Fruit fly (Drosophila melanogaster): Measurements from ENCODE around the gene Gyc89Db.

Gene Gyc89Db

DNA sequence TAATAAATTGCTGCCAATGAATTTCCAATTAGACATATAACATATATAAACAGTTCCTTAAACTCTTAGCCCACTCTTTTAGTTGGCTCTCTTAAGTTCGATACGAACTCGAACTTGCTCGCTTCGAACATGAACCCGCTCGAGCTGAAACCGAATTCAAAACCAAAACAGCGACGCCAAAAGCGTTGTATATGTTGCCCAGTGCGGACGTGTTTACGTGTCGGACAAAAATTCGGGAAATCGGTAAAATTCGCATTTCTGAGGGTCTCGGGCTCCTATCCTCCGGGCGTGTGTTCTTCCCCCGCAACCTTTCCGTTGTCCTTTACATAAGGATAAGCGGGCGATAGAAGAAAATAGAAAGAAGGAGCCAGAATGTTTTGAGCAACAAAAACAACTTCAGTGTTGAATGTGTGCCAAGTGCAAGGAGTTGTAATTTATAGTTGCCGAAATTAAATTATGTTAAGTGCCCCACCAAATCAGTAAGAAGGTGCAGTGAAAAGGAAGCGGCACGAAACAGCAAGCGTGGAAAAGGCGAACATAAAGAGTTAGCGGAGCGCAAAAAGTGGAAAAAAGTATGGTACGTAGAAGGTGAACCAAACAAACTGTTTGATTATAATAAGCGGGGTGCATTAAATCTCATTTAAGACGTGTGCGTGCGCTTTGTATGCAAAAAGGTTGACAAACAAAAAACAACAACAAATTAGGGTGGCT lies 25.8 kb downstream of the Gyc89Db start, which contains the start of gene CG42342 (continued):
- TF ChIP-seq nom (GFP tag; optimal IDR thresholded peaks at IDR 0.05) (peak; percentile 20), CG12942 (GFP tag; optimal IDR thresholded peaks at IDR 0.05) (no peak), CG34224 (GFP tag; IDR thresholded peaks at IDR 0.05; ENCODE audit: partially characterized antibody) (no peak), CG7786 (GFP tag; optimal IDR thresholded peaks at IDR 0.05) (no peak), CG1647 (GFP tag; optimal IDR thresholded peaks at IDR 0.05) (no peak), CG4820 (GFP tag; optimal IDR thresholded peaks at IDR 0.05) (no peak), CG3065 (GFP tag; optimal IDR thresholded peaks at IDR 0.05) (no peak), Gsc (GFP tag; IDR thresholded peaks at IDR 0.05) (no peak), CG9876 (GFP tag; optimal IDR thresholded peaks at IDR 0.05) (no peak), MESR4 (GFP tag; optimal IDR thresholded peaks at IDR 0.05) (no peak), bowl (GFP tag; IDR thresholded peaks at IDR 0.05) (no peak), lmd (GFP tag; IDR thresholded peaks at IDR 0.05) (no peak), croc (GFP tag; conservative IDR thresholded peaks at IDR 0.05) (no peak), vfl (GFP tag; optimal IDR thresholded peaks at IDR 0.05) (no peak), pzg (GFP tag; optimal IDR thresholded peaks at IDR 0.05) (no peak), E2f2 (GFP tag; IDR thresholded peaks at IDR 0.05) (no peak), corto (GFP tag; optimal IDR thresholded peaks at IDR 0.05) (no peak), Hr39 (optimal IDR thresholded peaks at IDR 0.05) (no peak), hkb (optimal IDR thresholded peaks at IDR 0.05) (no peak), hkb (GFP tag; IDR thresholded peaks at IDR 0.05) (0 out of 2 replicates have a peak, but pooled peaks have one; percentile 10), gfzf (GFP tag; optimal IDR thresholded peaks at IDR 0.05) (no peak), pita (GFP tag; optimal IDR thresholded peaks at IDR 0.05) (no peak), CG5180 (GFP tag; optimal IDR thresholded peaks at IDR 0.05) (peak; percentile 99), Fer1 (GFP tag; optimal IDR thresholded peaks at IDR 0.05) (peak; percentile 6)

dm6 chr3R:16504541-16504940 lies 27.6 kb downstream of the Gyc89Db start:
- TF ChIP-seq CG7357 (GFP tag; IDR thresholded peaks at IDR 0.05) (no peak), CG12942 (GFP tag; optimal IDR thresholded peaks at IDR 0.05) (no peak), HmgZ (tag; optimal IDR thresholded peaks at IDR 0.05) (no peak), Hmx (GFP tag; optimal IDR thresholded peaks at IDR 0.05) (no peak), h (optimal IDR thresholded peaks at IDR 0.05) (no peak), zfh1 (GFP tag; IDR thresholded peaks at IDR 0.05) (no peak), CG8281 (tag; optimal IDR thresholded peaks at IDR 0.05) (peak; percentile 98), Sin3A (optimal IDR thresholded peaks at IDR 0.05) (no peak), CG10959 (GFP tag; IDR thresholded peaks at IDR 0.05) (no peak), Sry-δ (GFP tag; optimal IDR thresholded peaks at IDR 0.05) (no peak), CG4707 (GFP tag; optimal IDR thresholded peaks at IDR 0.05) (no peak), pan (optimal IDR thresholded peaks at IDR 0.05) (no peak), pan (GFP tag; optimal IDR thresholded peaks at IDR 0.05 in 1 of 2, IDR thresholded peaks at IDR 0.05 in 1 of 2) (peak in 1 of 2 experiments; percentile 17), Atf6 (GFP tag; IDR thresholded peaks at IDR 0.05) (no peak)

- no peak for TF ChIP-seq Side (GFP tag; optimal IDR thresholded peaks at IDR 0.05)
- no peak for TF ChIP-seq CG5180 (GFP tag; optimal IDR thresholded peaks at IDR 0.05)
- no peak for TF ChIP-seq inv (GFP tag; IDR thresholded peaks at IDR 0.05; ENCODE audit: partially characterized antibody)
- no peak for TF ChIP-seq aop (GFP tag; IDR thresholded peaks at IDR 0.05)
- TF ChIP-seq salm (tag; optimal IDR thresholded peaks at IDR 0.05) = no peak
- no peak for TF ChIP-seq CG1647 (GFP tag; optimal IDR thresholded peaks at IDR 0.05)
- TF ChIP-seq CG13287 (GFP tag; IDR thresholded peaks at IDR 0.05; ENCODE audit: partially characterized antibody) = no peak
- TF ChIP-seq cad (GFP tag; optimal IDR thresholded peaks at IDR 0.05) = no peak
- no peak for TF ChIP-seq p53 (GFP tag; optimal IDR thresholded peaks at IDR 0.05)
- no peak for TF ChIP-seq CG32767 (GFP tag; IDR thresholded peaks at IDR 0.05)
Measured at dm6 chr3R:16507706-16508105, 30.8 kb downstream of the Gyc89Db start.

Measured in whole organism, embryonic.